Fruit fly (Drosophila melanogaster): ENCODE measurements around the gene Ssl1.

Gene Ssl1

dm6 chr3L:22843094-22843493, 35.8 kb upstream of the Ssl1 start:
- TF ChIP-seq Hr78 (GFP tag; optimal IDR thresholded peaks at IDR 0.05), result no peak
- TF ChIP-seq Rel (GFP tag; optimal IDR thresholded peaks at IDR 0.05), result no peak
- TF ChIP-seq Rel (tag; optimal IDR thresholded peaks at IDR 0.05), result peak; percentile 15
- TF ChIP-seq dmrt93B (GFP tag; optimal IDR thresholded peaks at IDR 0.05), result no peak
- no peak for TF ChIP-seq Hnf4 (GFP tag; optimal IDR thresholded peaks at IDR 0.05)
- TF ChIP-seq CG32264 (GFP tag; optimal IDR thresholded peaks at IDR 0.05), result no peak
- no peak for TF ChIP-seq usp (GFP tag; optimal IDR thresholded peaks at IDR 0.05)

DNA sequence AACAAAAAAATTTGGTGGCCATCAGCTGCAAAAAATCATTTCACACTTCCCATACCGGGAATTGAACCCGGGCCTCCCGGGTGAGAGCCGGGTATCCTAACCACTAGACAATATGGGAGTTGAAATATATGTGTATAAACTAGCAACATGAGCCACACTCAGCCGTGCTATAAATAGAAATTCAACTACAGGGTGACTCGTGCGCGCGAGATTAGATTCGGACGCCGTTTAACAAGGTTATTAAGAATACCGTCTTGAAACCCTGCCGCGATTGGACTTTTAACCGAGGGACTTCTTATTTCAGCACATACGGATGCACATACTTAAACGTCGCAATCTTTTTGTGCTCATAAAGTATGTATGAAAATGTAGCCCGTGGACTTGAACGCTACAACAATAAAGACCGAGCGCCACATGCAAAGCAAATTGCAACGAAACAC, 31.2 kb upstream of the Ssl1 start:
- TF ChIP-seq h (GFP tag; optimal IDR thresholded peaks at IDR 0.05) (peak; percentile 6), Rel (GFP tag; optimal IDR thresholded peaks at IDR 0.05) (no peak), Rel (tag; optimal IDR thresholded peaks at IDR 0.05) (peak; percentile 35), lola (GFP tag; optimal IDR thresholded peaks at IDR 0.05) (no peak), CrebA (GFP tag; optimal IDR thresholded peaks at IDR 0.05; ENCODE audit: borderline replicate concordance) (peak; percentile 78), Hnf4 (GFP tag; optimal IDR thresholded peaks at IDR 0.05) (peak; percentile 47), Dif (GFP tag; optimal IDR thresholded peaks at IDR 0.05; ENCODE audit: partially characterized antibody) (peak; percentile 14), rgr (GFP tag; optimal IDR thresholded peaks at IDR 0.05) (peak; percentile 17), Myc (optimal IDR thresholded peaks at IDR 0.05) (no peak), dsf (GFP tag; optimal IDR thresholded peaks at IDR 0.05; ENCODE audit: borderline replicate concordance) (no peak)

- TF ChIP-seq dmrt93B (GFP tag; optimal IDR thresholded peaks at IDR 0.05), result no peak
- TF ChIP-seq Mio (GFP tag; optimal IDR thresholded peaks at IDR 0.05), result no peak
- TF ChIP-seq dl (GFP tag; optimal IDR thresholded peaks at IDR 0.05; ENCODE audit: insufficient read depth in 1 of 2, partially characterized antibody in 2 of 2), result no peak
- no peak for TF ChIP-seq Jra (GFP tag; optimal IDR thresholded peaks at IDR 0.05)
Measured at dm6 chr3L:22848940-22849339, 29.9 kb upstream of the Ssl1 start.

DNA sequence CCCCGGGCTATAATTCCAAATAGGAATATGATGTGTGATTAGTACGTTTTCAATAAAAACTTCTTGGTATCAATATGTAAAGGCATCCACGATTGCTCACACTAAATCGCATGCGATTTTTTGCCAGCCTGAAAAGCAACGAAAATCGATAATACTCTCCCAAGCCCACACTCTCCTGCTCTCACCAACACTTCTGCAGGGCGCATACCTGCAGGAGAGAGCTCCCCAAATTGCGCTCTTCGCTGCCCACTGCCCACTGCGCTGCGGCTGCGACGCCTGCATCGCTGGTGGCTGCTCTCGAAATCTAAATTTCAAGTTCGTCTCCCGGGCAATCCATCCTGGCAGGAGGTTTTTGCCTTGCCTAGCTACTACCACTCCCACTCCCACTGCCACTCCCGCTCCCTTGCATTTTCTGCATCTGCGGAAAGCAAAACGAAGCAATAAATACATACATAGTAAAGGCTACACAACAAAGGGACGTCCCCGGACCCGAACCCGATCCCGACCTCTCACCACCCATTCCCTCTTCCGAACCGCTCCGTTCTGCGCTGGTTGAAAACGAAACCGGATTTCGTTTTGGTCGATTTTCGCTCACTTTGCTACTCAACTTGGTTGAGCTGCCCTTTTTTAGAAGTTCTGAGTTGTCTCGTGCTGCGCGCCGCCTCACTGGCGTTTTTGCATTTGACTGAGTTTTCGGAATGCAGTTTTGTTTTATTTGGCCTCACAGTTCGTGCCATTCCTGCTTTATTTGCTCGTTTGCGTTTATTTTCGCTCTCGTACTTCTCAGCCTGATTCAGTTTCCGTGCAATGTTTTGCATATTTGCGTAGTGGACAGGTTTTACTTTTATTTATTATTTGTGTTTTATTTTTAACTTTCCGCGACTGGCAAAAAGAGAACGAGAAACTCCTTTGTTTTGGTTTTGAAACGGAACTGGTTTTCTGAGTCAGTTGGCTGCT, 27.4 kb upstream of the Ssl1 start:
- TF ChIP-seq CrebA (GFP tag; optimal IDR thresholded peaks at IDR 0.05; ENCODE audit: borderline replicate concordance), result peak; percentile 91
- no peak for TF ChIP-seq GATAd (GFP tag; optimal IDR thresholded peaks at IDR 0.05)
- TF ChIP-seq ey (GFP tag; optimal IDR thresholded peaks at IDR 0.05), result peak; percentile 55
- TF ChIP-seq Abd-B (GFP tag; optimal IDR thresholded peaks at IDR 0.05), result no peak
- TF ChIP-seq sage (GFP tag; optimal IDR thresholded peaks at IDR 0.05), result peak; percentile 69
- no peak for TF ChIP-seq lola (GFP tag; optimal IDR thresholded peaks at IDR 0.05)
- no peak for TF ChIP-seq tai (GFP tag; optimal IDR thresholded peaks at IDR 0.05)
- no peak for TF ChIP-seq Hr83 (GFP tag; optimal IDR thresholded peaks at IDR 0.05; ENCODE audit: poor library complexity, severe bottlenecking)
- TF ChIP-seq foxo (GFP tag; optimal IDR thresholded peaks at IDR 0.05), result peak in 1 of 2 experiments; percentile 62
- TF ChIP-seq usp (GFP tag; optimal IDR thresholded peaks at IDR 0.05), result no peak
- no peak for TF ChIP-seq brk (GFP tag; optimal IDR thresholded peaks at IDR 0.05)
- TF ChIP-seq pan (optimal IDR thresholded peaks at IDR 0.05), result no peak
- peak; percentile 85 for TF ChIP-seq psq (GFP tag; optimal IDR thresholded peaks at IDR 0.05)
- TF ChIP-seq rgr (GFP tag; optimal IDR thresholded peaks at IDR 0.05), result peak; percentile 9
- peak; percentile 91 for TF ChIP-seq Rel (GFP tag; optimal IDR thresholded peaks at IDR 0.05)
- TF ChIP-seq Rel (tag; optimal IDR thresholded peaks at IDR 0.05), result peak; percentile 95
- TF ChIP-seq dl (GFP tag; optimal IDR thresholded peaks at IDR 0.05; ENCODE audit: insufficient read depth in 1 of 2, partially characterized antibody in 2 of 2), result peak; percentile 87 to 91
- TF ChIP-seq Sp1 (GFP tag; optimal IDR thresholded peaks at IDR 0.05), result peak; percentile 81
- no peak for TF ChIP-seq dsf (GFP tag; optimal IDR thresholded peaks at IDR 0.05; ENCODE audit: borderline replicate concordance)
- TF ChIP-seq h (GFP tag; optimal IDR thresholded peaks at IDR 0.05), result peak; percentile 14
- no peak for TF ChIP-seq sv (GFP tag; optimal IDR thresholded peaks at IDR 0.05)
- TF ChIP-seq fru (GFP tag; optimal IDR thresholded peaks at IDR 0.05), result peak; percentile 75
- TF ChIP-seq Dif (GFP tag; optimal IDR thresholded peaks at IDR 0.05; ENCODE audit: partially characterized antibody), result peak; percentile 95
- TF ChIP-seq HLH106 (tag; optimal IDR thresholded peaks at IDR 0.05), result peak; percentile 20
- no peak for TF ChIP-seq CG32264 (GFP tag; optimal IDR thresholded peaks at IDR 0.05)
- peak; percentile 12 for TF ChIP-seq Vsx2 (GFP tag; optimal IDR thresholded peaks at IDR 0.05; ENCODE audit: partially characterized antibody)
- no peak for TF ChIP-seq br (GFP tag; optimal IDR thresholded peaks at IDR 0.05)
- TF ChIP-seq Mio (GFP tag; optimal IDR thresholded peaks at IDR 0.05), result no peak
